Fruit fly (Drosophila melanogaster) Kc167 (cell line): ENCODE results near the gene Cpr78Cb.

Source experiments
- Myc ChIP-seq: fragments of >200 bp; optimal IDR thresholded peaks from 2 replicates; lab custom pipeline; 2017; ENCODE audit warnings: missing external identifiers
- Sin3A ChIP-seq: fragments of >200 bp; optimal IDR thresholded peaks from 2 replicates; lab custom pipeline; 2018; ENCODE audit warnings: missing external identifiers
- h ChIP-seq: fragments of >200 bp; optimal IDR thresholded peaks from 3 replicates; lab custom pipeline; 2018; ENCODE audit warnings: missing external identifiers
- insv ChIP-seq: fragments of >200 bp; optimal IDR thresholded peaks from 3 replicates; lab custom pipeline; 2018; ENCODE audit warnings: missing external identifiers
- psq ChIP-seq: fragments of >200 bp; optimal IDR thresholded peaks from 2 replicates; lab custom pipeline; 2017; ENCODE audit warnings: missing external identifiers
- ttk ChIP-seq: sonication (Bioruptor generic); optimal IDR thresholded peaks from 2 replicates; lab custom pipeline; 2017; ENCODE audit warnings: missing external identifiers

The Cpr78Cb gene

dm6 chr3L:21301737-21302487, 7.6 kb downstream of the Cpr78Cb start:
- TF ChIP-seq h (lab: Kevin White, UChicago), result no peak

DNA sequence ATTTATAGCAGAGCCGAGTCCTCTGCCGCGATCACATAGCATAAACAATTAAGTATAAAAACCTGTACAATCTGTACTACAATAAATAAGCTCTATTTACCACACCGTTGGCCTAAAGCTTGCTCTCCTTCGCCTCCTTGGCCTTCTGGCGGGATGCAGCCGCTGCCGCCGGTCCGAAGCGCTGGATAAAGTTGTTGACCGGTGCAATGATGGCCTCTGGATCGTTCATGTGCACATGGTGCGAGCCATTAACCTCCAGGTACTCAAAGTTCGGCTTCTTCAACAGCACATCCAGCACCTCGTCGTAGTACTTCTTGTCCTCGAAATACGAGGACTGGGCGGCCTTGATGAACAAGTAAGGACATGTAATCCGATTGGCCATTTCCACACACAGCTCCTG, 8.2 kb downstream of the Cpr78Cb start:
- TF ChIP-seq insv (lab: Kevin White, UChicago) (no peak), psq (lab: Kevin White, UChicago) (no peak), Sin3A (lab: Kevin White, UChicago) (no peak), h (lab: Kevin White, UChicago) (no peak), Myc (lab: Kevin White, UChicago) (no peak), ttk (lab: Kevin White, UChicago) (no peak)

DNA sequence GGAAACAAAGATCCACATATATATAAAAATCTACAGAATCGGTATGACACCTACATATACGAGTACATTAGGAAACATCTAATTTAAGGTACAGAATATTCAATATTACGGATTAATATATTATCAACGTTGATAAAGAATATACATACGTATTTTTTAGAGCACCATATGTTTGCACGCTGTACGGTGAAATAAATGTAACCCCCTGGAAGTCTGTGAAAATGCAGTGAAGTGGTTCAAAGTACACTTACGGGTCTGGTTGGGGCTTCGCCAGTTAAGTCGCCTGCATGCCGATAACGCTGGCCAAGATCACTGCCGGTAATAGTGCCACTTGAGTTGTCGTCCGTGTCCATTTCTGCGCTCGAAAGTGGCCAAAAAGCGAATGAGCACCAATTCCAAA, 9.4 kb downstream of the Cpr78Cb start:
- TF ChIP-seq insv (lab: Kevin White, UChicago) (no peak), h (lab: Kevin White, UChicago) (no peak), psq (lab: Kevin White, UChicago) (no peak), ttk (lab: Kevin White, UChicago) (no peak), Myc (lab: Kevin White, UChicago) (no peak), Sin3A (lab: Kevin White, UChicago) (no peak)

DNA sequence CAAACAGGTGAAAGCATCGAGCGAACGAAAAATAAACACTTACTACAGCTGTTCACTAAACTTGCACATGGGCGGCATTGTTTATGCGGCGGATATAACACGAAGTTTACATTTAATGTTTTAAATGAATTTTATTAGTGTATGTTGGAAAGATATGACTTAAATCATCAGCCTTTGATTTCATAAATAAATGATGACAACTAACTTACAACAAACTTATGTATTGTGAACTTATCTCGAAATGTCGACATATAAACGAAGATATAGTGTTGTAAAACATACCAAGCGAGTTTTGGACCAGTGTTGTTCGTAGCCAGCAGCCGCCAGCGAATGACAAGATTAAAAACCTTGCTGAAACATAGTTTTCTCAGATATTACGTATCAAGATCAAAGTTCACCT, 10.1 kb downstream of the Cpr78Cb start, which contains the start of the genes CG11309 and CG7632:
TSS of gene CG11309 (minus strand) at position 259 of the 400 bp plus-strand sequence.
TSS of gene CG7632 (plus strand) at position 298 of the 400 bp plus-strand sequence.
- TF ChIP-seq ttk (lab: Kevin White, UChicago), result no peak
- no peak for TF ChIP-seq psq (lab: Kevin White, UChicago)
- TF ChIP-seq h (lab: Kevin White, UChicago), result no peak
- no peak for TF ChIP-seq insv (lab: Kevin White, UChicago)
- no peak for TF ChIP-seq Myc (lab: Kevin White, UChicago)
- no peak for TF ChIP-seq Sin3A (lab: Kevin White, UChicago)

DNA sequence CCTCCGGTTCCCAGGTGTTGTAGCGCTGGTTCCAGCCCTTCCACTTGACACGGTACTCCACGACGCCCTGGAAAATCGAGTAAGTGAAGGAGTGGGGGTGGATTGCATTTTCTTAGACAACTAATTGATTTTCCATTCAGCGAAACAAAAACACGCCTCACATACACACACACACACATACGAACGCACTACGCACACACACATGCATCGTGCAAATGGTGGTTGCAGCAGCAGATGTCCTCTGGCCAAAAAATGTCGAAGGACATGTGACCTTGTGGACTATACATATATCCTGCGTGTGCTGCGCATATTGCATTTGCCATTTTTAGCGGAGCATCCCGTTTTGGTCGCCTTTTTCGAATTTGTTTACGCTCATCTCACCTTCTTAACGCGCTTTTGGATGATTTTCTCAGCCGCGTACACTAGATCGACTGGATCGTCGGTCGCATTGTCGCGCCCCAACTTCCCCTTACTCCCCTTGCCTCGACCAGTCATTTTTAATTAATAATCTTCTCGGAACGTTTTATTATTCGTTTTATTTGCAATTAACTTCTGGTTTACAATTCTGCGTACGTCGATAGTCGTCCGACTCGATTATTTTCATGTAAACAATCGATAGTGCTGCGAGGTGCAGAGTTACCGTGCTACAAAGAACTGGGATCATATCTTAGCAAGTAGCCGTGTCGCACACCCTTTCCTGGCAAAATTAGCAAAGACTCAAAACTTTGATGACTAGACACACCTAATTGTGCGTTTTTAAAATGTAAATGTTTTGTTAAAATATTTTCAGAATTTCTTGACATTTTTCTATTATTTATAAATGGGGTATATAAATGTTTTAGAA, 23.3 kb downstream of the Cpr78Cb start, which contains the start of gene Pc:
TSS of gene Pc (minus strand) at position 605 of the 844 bp plus-strand sequence.
- TF ChIP-seq h (lab: Kevin White, UChicago) (no peak), insv (lab: Kevin White, UChicago) (no peak), ttk (lab: Kevin White, UChicago) (no peak), Sin3A (lab: Kevin White, UChicago) (no peak), Myc (lab: Kevin White, UChicago) (no peak), psq (lab: Kevin White, UChicago) (no peak)

- TF ChIP-seq ttk (lab: Kevin White, UChicago) (no peak), insv (lab: Kevin White, UChicago) (no peak), psq (lab: Kevin White, UChicago) (no peak), h (lab: Kevin White, UChicago) (no peak), Sin3A (lab: Kevin White, UChicago) (no peak), Myc (lab: Kevin White, UChicago) (no peak)
These were observed 24.2 kb downstream of the Cpr78Cb start, which contains the start of gene Rab26 for dm6 chr3L:21318474-21318873. TSS of gene Rab26 (plus strand) at chr3L:21318774.

dm6 chr3L:21319313-21319907, 25.1 kb downstream of the Cpr78Cb start:
- no peak for TF ChIP-seq h (lab: Kevin White, UChicago)
- no peak for TF ChIP-seq ttk (lab: Kevin White, UChicago)
- no peak for TF ChIP-seq Sin3A (lab: Kevin White, UChicago)
- TF ChIP-seq Myc (lab: Kevin White, UChicago), result no peak
- TF ChIP-seq insv (lab: Kevin White, UChicago), result no peak
- TF ChIP-seq psq (lab: Kevin White, UChicago), result no peak

DNA sequence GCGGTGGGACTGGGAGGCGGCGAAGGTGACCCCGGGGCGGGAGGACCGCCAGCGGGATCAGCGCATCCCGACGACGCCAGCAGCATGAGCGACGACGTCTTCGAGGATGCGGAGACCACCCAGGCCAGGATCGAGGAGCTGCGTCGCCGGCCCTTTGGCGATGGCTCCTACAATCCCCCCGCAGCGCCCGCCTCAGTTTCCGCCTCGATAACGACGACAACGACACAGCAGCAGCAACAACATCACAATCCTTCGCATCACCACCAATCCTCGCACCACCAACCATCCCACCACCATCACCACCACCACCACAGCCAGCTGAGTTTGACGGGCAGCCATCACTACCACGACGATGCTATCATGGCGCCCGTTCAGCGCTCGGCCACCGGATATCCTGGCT, 25.7 kb downstream of the Cpr78Cb start:
- TF ChIP-seq ttk (lab: Kevin White, UChicago) (no peak), insv (lab: Kevin White, UChicago) (no peak), Myc (lab: Kevin White, UChicago) (no peak), Sin3A (lab: Kevin White, UChicago) (no peak), h (lab: Kevin White, UChicago) (no peak), psq (lab: Kevin White, UChicago) (no peak)

dm6 chr3L:21321807-21322503, 27.7 kb downstream of the Cpr78Cb start:
- TF ChIP-seq insv (lab: Kevin White, UChicago), result no peak
- no peak for TF ChIP-seq h (lab: Kevin White, UChicago)
- TF ChIP-seq psq (lab: Kevin White, UChicago), result no peak
- TF ChIP-seq Sin3A (lab: Kevin White, UChicago), result no peak
- TF ChIP-seq Myc (lab: Kevin White, UChicago), result no peak
- no peak for TF ChIP-seq ttk (lab: Kevin White, UChicago)

DNA sequence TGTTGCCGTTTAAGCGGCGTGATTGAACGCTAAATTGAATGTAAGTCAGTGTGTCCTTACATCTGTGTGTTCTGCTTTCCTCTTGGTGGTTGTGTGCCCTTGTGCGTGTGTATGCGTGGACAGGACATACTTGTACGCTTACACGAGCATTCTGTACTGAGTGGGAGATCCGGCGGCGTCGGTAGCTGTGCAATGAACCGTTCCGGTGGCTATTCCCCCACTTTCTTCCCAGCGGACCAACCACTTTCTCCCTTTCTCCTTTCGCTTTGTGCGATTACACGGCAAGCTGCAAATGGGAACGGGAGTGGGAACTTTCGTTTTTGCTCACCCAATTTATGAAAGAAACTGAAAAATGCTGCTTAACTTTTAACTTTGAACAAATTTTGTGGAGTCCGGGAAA, 30.4 kb downstream of the Cpr78Cb start:
- TF ChIP-seq ttk (lab: Kevin White, UChicago), result no peak
- no peak for TF ChIP-seq psq (lab: Kevin White, UChicago)
- TF ChIP-seq insv (lab: Kevin White, UChicago), result no peak
- TF ChIP-seq h (lab: Kevin White, UChicago), result no peak
- TF ChIP-seq Myc (lab: Kevin White, UChicago), result no peak
